Fruit fly (Drosophila melanogaster) whole organism, adult: ENCODE data around the gene eIF3d1.

ENCODE experiments used
- CG12768 ChIP-seq: fragments of 200-800 bp; sonication (Bioruptor generic); optimal IDR thresholded peaks from 2 replicates; lab custom pipeline; 2017; ENCODE audit warnings: missing biosample characterization, missing genetic modification characterization, mild to moderate bottlenecking, moderate library complexity, missing genetic modification reagents
- CG1620 ChIP-seq: fragments of 200-800 bp; sonication (Bioruptor generic); optimal IDR thresholded peaks from 2 replicates; lab custom pipeline; 2016; ENCODE audit warnings: missing biosample characterization, missing genetic modification characterization
- CG33017 ChIP-seq: fragments of 200-800 bp; sonication (Bioruptor generic); optimal IDR thresholded peaks from 2 replicates; lab custom pipeline; 2018; ENCODE audit warnings: missing biosample characterization, mild to moderate bottlenecking, missing genetic modification characterization, moderate library complexity
- CG5204 ChIP-seq: fragments of 200-800 bp; sonication (Bioruptor generic); optimal IDR thresholded peaks from 2 replicates; lab custom pipeline; 2016; ENCODE audit warnings: missing biosample characterization, missing genetic modification characterization
- CG7101 ChIP-seq: fragments of 200-800 bp; sonication (Bioruptor generic); optimal IDR thresholded peaks from 2 replicates; lab custom pipeline; 2018; ENCODE audit warnings: missing biosample characterization, mild to moderate bottlenecking, missing genetic modification characterization, moderate library complexity
- Crg-1 ChIP-seq: fragments of 200-800 bp; sonication (Bioruptor generic); optimal IDR thresholded peaks from 2 replicates; lab custom pipeline; 2016; ENCODE audit warnings: missing biosample characterization, missing genetic modification characterization
- Hr96 ChIP-seq: fragments of 200-800 bp; sonication (Bioruptor generic); optimal IDR thresholded peaks from 2 replicates; lab custom pipeline; 2016; ENCODE audit warnings: missing biosample characterization, missing genetic modification characterization
- bab1 ChIP-seq: fragments of 200-800 bp; sonication (Bioruptor generic); optimal IDR thresholded peaks from 3 replicates; lab custom pipeline; 2019; ENCODE audit warnings: missing biosample characterization, mild to moderate bottlenecking, missing genetic modification characterization, moderate library complexity
- cic ChIP-seq: fragments of 200-800 bp; sonication (Bioruptor generic); optimal IDR thresholded peaks from 2 replicates; lab custom pipeline; 2017; ENCODE audit warnings: missing biosample characterization, mild to moderate bottlenecking, missing genetic modification characterization, moderate library complexity
- kay ChIP-seq: fragments of 200-800 bp; sonication (Bioruptor generic); peaks from one replicate; lab custom pipeline; 2016; ENCODE audit warnings: missing biosample characterization, missing genetic modification characterization, borderline replicate concordance
- ovo ChIP-seq: fragments of 200-800 bp; sonication (Bioruptor generic); optimal IDR thresholded peaks from 2 replicates; lab custom pipeline; 2016; ENCODE audit warnings: missing biosample characterization, missing genetic modification characterization
- pad ChIP-seq: fragments of 200-800 bp; sonication (Bioruptor generic); optimal IDR thresholded peaks from 3 replicates; lab custom pipeline; 2017; ENCODE audit warnings: missing biosample characterization, missing genetic modification characterization, mild to moderate bottlenecking, moderate library complexity, missing genetic modification reagents
- tj ChIP-seq: fragments of 200-800 bp; sonication (Bioruptor generic); optimal IDR thresholded peaks from 3 replicates; lab custom pipeline; 2017; ENCODE audit warnings: missing biosample characterization, mild to moderate bottlenecking, missing genetic modification characterization, moderate library complexity

- TF ChIP-seq CG33017: no peak
- TF ChIP-seq CG7101 (tag; lab: Kevin White, UChicago): no peak
- TF ChIP-seq kay (GFP tag; lab: Kevin White, UChicago): no peak
- no peak for TF ChIP-seq CG12768
- TF ChIP-seq CG5204 (GFP tag; lab: Kevin White, UChicago): no peak
- TF ChIP-seq ovo: no peak
- TF ChIP-seq Crg-1 (GFP tag; lab: Kevin White, UChicago): no peak
- no peak for TF ChIP-seq bab1 (GFP tag; lab: Kevin White, UChicago)
- no peak for TF ChIP-seq Hr96 (GFP tag; lab: Kevin White, UChicago)
- TF ChIP-seq tj (GFP tag; lab: Kevin White, UChicago): no peak
- TF ChIP-seq CG1620 (GFP tag; lab: Kevin White, UChicago): no peak
- no peak for TF ChIP-seq cic
- TF ChIP-seq pad (GFP tag; lab: Kevin White, UChicago): no peak
Observed at dm6 chr3R:23683757-23684156, 3.9 kb downstream of the eIF3d1 start, which contains the start of gene CG18754.
